Fruit fly (Drosophila melanogaster) whole organism, wandering third instar larva: ENCODE data around the gene CG42544.

Experiments
- Abd-B ChIP-seq: fragments of >200 bp; optimal IDR thresholded peaks from 2 replicates; lab custom pipeline; 2017; ENCODE audit warnings: missing biosample characterization, missing genetic modification characterization
- Dif ChIP-seq: fragments of 200-275, 200-300 bp; sonication (Bioruptor generic); optimal IDR thresholded peaks from 2 replicates; lab custom pipeline; 2018; ENCODE audit warnings: missing biosample characterization, missing genetic modification characterization; ENCODE audit not compliant: partially characterized antibody
- GATAd ChIP-seq: sonication (Bioruptor generic); optimal IDR thresholded peaks from 2 replicates; lab custom pipeline; 2016; ENCODE audit warnings: missing biosample characterization, missing genetic modification characterization
- Hr83 ChIP-seq: fragments of 200-300 bp; sonication (Bioruptor generic); optimal IDR thresholded peaks from 2 replicates; lab custom pipeline; 2016; ENCODE audit warnings: missing biosample characterization, mild to moderate bottlenecking, missing genetic modification characterization, moderate library complexity; ENCODE audit not compliant: poor library complexity, severe bottlenecking
- Mio ChIP-seq: sonication (Bioruptor generic); optimal IDR thresholded peaks from 2 replicates; lab custom pipeline; 2016; ENCODE audit warnings: missing biosample characterization, missing genetic modification characterization
- Myc ChIP-seq: fragments of >200 bp; optimal IDR thresholded peaks from 2 replicates; lab custom pipeline; 2017
- Rel ChIP-seq, 2 experiments: fragments of 200-800 bp; sonication (Bioruptor generic) in 1 of 2; optimal IDR thresholded peaks; 2 replicates in 1 of 2; 3 replicates in 1 of 2; lab custom pipeline; 2016 to 2019; ENCODE audit warnings: mild to moderate bottlenecking in 2 of 2, missing biosample characterization in 2 of 2, missing genetic modification characterization in 2 of 2, moderate library complexity in 1 of 2
- Sp1 ChIP-seq: fragments of 200-800 bp; sonication (Bioruptor generic); optimal IDR thresholded peaks from 3 replicates; lab custom pipeline; 2019; ENCODE audit warnings: missing biosample characterization, mild to moderate bottlenecking, missing genetic modification characterization, moderate library complexity
- brk ChIP-seq: fragments of 200-800 bp; sonication (Bioruptor generic); optimal IDR thresholded peaks from 2 replicates; lab custom pipeline; 2016; ENCODE audit warnings: missing biosample characterization, mild to moderate bottlenecking, missing genetic modification characterization
- fru ChIP-seq: fragments of 200-800 bp; sonication (Bioruptor generic); optimal IDR thresholded peaks from 3 replicates; lab custom pipeline; 2016; ENCODE audit warnings: missing biosample characterization, mild to moderate bottlenecking, missing genetic modification characterization
- h ChIP-seq: fragments of 200-800 bp; sonication (Bioruptor generic); optimal IDR thresholded peaks from 3 replicates; lab custom pipeline; 2016; ENCODE audit warnings: missing biosample characterization, mild to moderate bottlenecking, missing genetic modification characterization
- psq ChIP-seq: fragments of 200-800 bp; sonication (Bioruptor generic); optimal IDR thresholded peaks from 3 replicates; lab custom pipeline; 2017; ENCODE audit warnings: missing biosample characterization, mild to moderate bottlenecking, missing genetic modification characterization, moderate library complexity
- usp ChIP-seq: fragments of >200 bp; optimal IDR thresholded peaks from 2 replicates; lab custom pipeline; 2017; ENCODE audit warnings: missing biosample characterization, missing genetic modification characterization

DNA sequence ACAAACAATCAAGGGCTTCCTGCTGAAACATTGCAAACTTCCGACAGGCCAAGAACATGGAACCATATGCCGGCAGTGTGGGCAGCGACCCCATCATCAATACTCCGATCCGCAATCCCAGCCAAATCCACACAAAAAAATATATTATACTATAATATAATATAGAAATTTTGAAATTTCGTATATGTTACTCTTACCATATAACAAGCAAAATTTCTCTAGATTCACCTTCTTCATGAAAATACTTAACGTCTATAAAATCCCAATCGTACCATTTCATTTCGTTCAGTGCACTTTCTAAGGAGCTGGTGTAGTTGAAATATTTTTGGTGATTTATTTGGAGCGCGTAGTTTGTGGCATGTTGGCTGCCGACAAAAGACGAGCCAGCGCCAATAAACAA, 30.2 kb downstream of the CG42544 start:
- TF ChIP-seq Dif (GFP tag; lab: Kevin White, UChicago) = no peak
- TF ChIP-seq psq = no peak
- TF ChIP-seq h (GFP tag; lab: Kevin White, UChicago) = peak; percentile 24
- TF ChIP-seq usp (GFP tag; lab: Kevin White, UChicago) = no peak
- TF ChIP-seq Hr83 (GFP tag; lab: Kevin White, UChicago) = no peak
- TF ChIP-seq Rel (GFP tag; optimal IDR thresholded peaks at IDR 0.05; lab: Kevin White, UChicago) = no peak
- TF ChIP-seq Rel (tag; optimal IDR thresholded peaks at IDR 0.05; lab: Kevin White, UChicago) = no peak
- TF ChIP-seq Sp1 = peak; percentile 5
- no peak for TF ChIP-seq Mio (GFP tag; lab: Kevin White, UChicago)
- TF ChIP-seq Abd-B (GFP tag; lab: Kevin White, UChicago) = no peak
- TF ChIP-seq brk (GFP tag; lab: Kevin White, UChicago) = no peak
- no peak for TF ChIP-seq GATAd (GFP tag; lab: Kevin White, UChicago)
- no peak for TF ChIP-seq fru
- TF ChIP-seq Myc (lab: Kevin White, UChicago) = no peak
